Worm (Caenorhabditis elegans): ENCODE measurements around the gene Y37E11AL.1.

DNA sequence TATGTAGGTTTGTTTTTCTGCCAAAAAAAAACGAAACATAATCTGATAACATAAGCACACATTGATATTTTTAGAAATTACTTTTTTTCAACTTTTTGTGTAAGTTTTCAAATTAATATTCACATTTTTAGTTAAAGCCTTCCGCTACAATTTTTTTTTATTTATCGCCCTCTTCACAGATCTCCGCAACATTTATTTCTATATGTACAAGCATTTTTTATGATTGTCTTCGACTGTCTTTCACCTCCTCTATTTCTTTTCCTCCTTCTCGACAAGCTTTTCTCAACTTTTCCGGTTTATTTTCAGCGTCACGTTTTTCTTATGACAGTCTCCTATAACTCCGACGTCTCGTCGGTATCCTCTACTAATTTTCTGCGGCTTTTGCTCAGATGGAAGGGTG is 46.6 kb downstream of the Y37E11AL.1 start, which contains the start of gene best-20:
- TF ChIP-seq nhr-12 (tag; optimal IDR thresholded peaks at IDR 0.05): no peak
- TF ChIP-seq eor-1 (tag; optimal IDR thresholded peaks at IDR 0.05): no peak
- TF ChIP-seq ama-1 (optimal IDR thresholded peaks at IDR 0.05): no peak
- TF ChIP-seq egl-27 (tag; optimal IDR thresholded peaks at IDR 0.05): no peak
- no peak for TF ChIP-seq unc-62 (GFP tag; optimal IDR thresholded peaks at IDR 0.05)
- TF ChIP-seq nhr-237 (tag; optimal IDR thresholded peaks at IDR 0.05): no peak
- TF ChIP-seq pha-4 (tag; optimal IDR thresholded peaks at IDR 0.05): no peak
- TF ChIP-seq fos-1 (tag; optimal IDR thresholded peaks at IDR 0.05): no peak
- TF ChIP-seq ceh-16 (tag; optimal IDR thresholded peaks at IDR 0.05): no peak
- no peak for TF ChIP-seq nhr-23 (tag; optimal IDR thresholded peaks at IDR 0.05)
- no peak for TF ChIP-seq nhr-11 (tag; optimal IDR thresholded peaks at IDR 0.05)
- TF ChIP-seq nhr-28 (tag; optimal IDR thresholded peaks at IDR 0.05): no peak
- no peak for TF ChIP-seq pqm-1 (tag; optimal IDR thresholded peaks at IDR 0.05)

Measured in whole organism, L3 larva.